Worm (Caenorhabditis elegans) whole organism, L1 larva: Measurements from ENCODE around the gene tsp-6.

Experiments
- C04F5.9 ChIP-seq: sonication (generic microtip); optimal IDR thresholded peaks from 2 replicates; lab custom pipeline; 2016; ENCODE audit warnings: missing genetic modification characterization, missing compliant biosample characterization
- C34B4.2 ChIP-seq: sonication (generic microtip); optimal IDR thresholded peaks from 2 replicates; lab custom pipeline; 2017; ENCODE audit warnings: mild to moderate bottlenecking, missing genetic modification characterization, missing compliant biosample characterization
- F16B12.6 ChIP-seq: fragments of 150-350 bp; optimal IDR thresholded peaks from 2 replicates; lab custom pipeline; 2014; ENCODE audit warnings: missing biosample characterization, missing genetic modification characterization
- blmp-1 ChIP-seq: fragments of 150-350 bp; optimal IDR thresholded peaks from 2 replicates; lab custom pipeline; 2014; ENCODE audit warnings: missing biosample characterization, missing genetic modification characterization
- ceh-82 ChIP-seq, 3 experiments: fragments of 150-350 bp in 1 of 3; sonication (generic microtip) in 2 of 3; optimal IDR thresholded peaks; 2 replicates each; lab custom pipeline; 2014 to 2017; ENCODE audit warnings: missing biosample characterization in 3 of 3, missing genetic modification characterization in 3 of 3
- ceh-88 ChIP-seq: fragments of 200-800 bp; sonication (Bioruptor generic); IDR thresholded peaks from 2 replicates; pipeline ENCODE4 v1.3.6; 2022; ENCODE audit warnings: missing genetic modification characterization, missing compliant biosample characterization
- ceh-90 ChIP-seq: sonication (generic microtip); optimal IDR thresholded peaks from 2 replicates; lab custom pipeline; 2016; ENCODE audit warnings: missing genetic modification characterization, missing compliant biosample characterization
- ces-1 ChIP-seq: fragments of 150-350 bp; optimal IDR thresholded peaks from 2 replicates; lab custom pipeline; 2014; ENCODE audit warnings: missing biosample characterization, missing genetic modification reagents, missing genetic modification characterization
- dpl-1 ChIP-seq, 3 experiments: fragments of 150-350 bp in 2 of 3; sonication (generic microtip) in 1 of 3; optimal IDR thresholded peaks; 2 replicates each; lab custom pipeline; 2014 to 2017; ENCODE audit warnings: missing biosample characterization in 3 of 3, missing genetic modification characterization in 3 of 3, missing genetic modification reagents in 3 of 3
- efl-1 ChIP-seq, 4 experiments: fragments of 150-350 bp; optimal IDR thresholded peaks in 3 of 4; peaks in 1 of 4; 1 replicate in 1 of 4; 2 replicates in 3 of 4; lab custom pipeline; 2014; ENCODE audit warnings: missing biosample characterization in 2 of 4, missing genetic modification characterization in 2 of 4, missing genetic modification reagents in 2 of 4
- elt-2 ChIP-seq: sonication (generic microtip); optimal IDR thresholded peaks from 2 replicates; lab custom pipeline; 2016; ENCODE audit warnings: missing genetic modification characterization, mild to moderate bottlenecking, inconsistent platforms, missing compliant biosample characterization, missing genetic modification reagents
- elt-3 ChIP-seq, 6 experiments: fragments of 150-350 bp in 1 of 6; sonication (generic microtip); optimal IDR thresholded peaks; 2 replicates each; lab custom pipeline; 2017 to 2018; ENCODE audit warnings: missing biosample characterization in 6 of 6, missing genetic modification characterization in 6 of 6, inconsistent platforms in 1 of 6
- ets-5 ChIP-seq: fragments of 200-800 bp; sonication (Bioruptor generic); IDR thresholded peaks from 2 replicates; pipeline ENCODE4 v1.3.6; 2022; ENCODE audit warnings: missing genetic modification characterization, missing compliant biosample characterization
- fkh-4 ChIP-seq: sonication (generic microtip); optimal IDR thresholded peaks from 2 replicates; lab custom pipeline; 2016; ENCODE audit warnings: missing compliant biosample characterization, missing genetic modification characterization, borderline replicate concordance
- fkh-8 ChIP-seq: sonication (generic microtip); optimal IDR thresholded peaks from 2 replicates; lab custom pipeline; 2016; ENCODE audit warnings: mild to moderate bottlenecking, missing genetic modification characterization, missing compliant biosample characterization
- fos-1 ChIP-seq: fragments of 150-350 bp; optimal IDR thresholded peaks from 2 replicates; lab custom pipeline; 2014; ENCODE audit warnings: missing biosample characterization, missing genetic modification characterization
- hlh-17 ChIP-seq: fragments of 200-800 bp; sonication (Bioruptor generic); optimal IDR thresholded peaks from 2 replicates; lab custom pipeline; 2018; ENCODE audit warnings: missing genetic modification characterization, mild to moderate bottlenecking, missing compliant biosample characterization, moderate library complexity, borderline replicate concordance
- hlh-4 ChIP-seq: sonication (generic microtip); optimal IDR thresholded peaks from 2 replicates; lab custom pipeline; 2016; ENCODE audit warnings: mild to moderate bottlenecking, missing genetic modification characterization, missing compliant biosample characterization
- irx-1 ChIP-seq: sonication (generic microtip); optimal IDR thresholded peaks from 2 replicates; lab custom pipeline; 2016; ENCODE audit warnings: missing genetic modification characterization, missing compliant biosample characterization
- jun-1 ChIP-seq: fragments of 150-350 bp; optimal IDR thresholded peaks from 2 replicates; lab custom pipeline; 2014; ENCODE audit warnings: missing biosample characterization, missing genetic modification reagents, missing genetic modification characterization
- lin-13 ChIP-seq: fragments of 150-350 bp; optimal IDR thresholded peaks from 2 replicates; lab custom pipeline; 2014; ENCODE audit warnings: missing biosample characterization, missing genetic modification reagents, missing genetic modification characterization
- lin-14 ChIP-seq: fragments of 200-800 bp; sonication (Bioruptor generic); optimal IDR thresholded peaks from 2 replicates; lab custom pipeline; 2018; ENCODE audit warnings: mild to moderate bottlenecking, missing genetic modification characterization, moderate library complexity, missing compliant biosample characterization
- lin-35 ChIP-seq, 2 experiments: fragments of 150-350 bp; optimal IDR thresholded peaks; 2 replicates each; lab custom pipeline; 2014; ENCODE audit warnings: missing biosample characterization in 2 of 2, missing genetic modification characterization in 2 of 2, missing genetic modification reagents in 2 of 2
- lin-39 ChIP-seq: fragments of 150-350 bp; optimal IDR thresholded peaks from 2 replicates; lab custom pipeline; 2014; ENCODE audit warnings: missing biosample characterization, missing genetic modification reagents, missing genetic modification characterization
- lsy-2 ChIP-seq, 2 experiments: fragments of 150-350 bp; optimal IDR thresholded peaks; 2 replicates each; lab custom pipeline; 2014; ENCODE audit warnings: missing biosample characterization in 2 of 2, missing genetic modification characterization in 2 of 2
- mef-2 ChIP-seq: fragments of 150-350 bp; optimal IDR thresholded peaks from 2 replicates; lab custom pipeline; 2014; ENCODE audit warnings: missing biosample characterization, missing genetic modification characterization
- mep-1 ChIP-seq: fragments of 150-350 bp; optimal IDR thresholded peaks from 2 replicates; lab custom pipeline; 2014; ENCODE audit warnings: missing biosample characterization, missing genetic modification characterization
- nhr-11 ChIP-seq: fragments of 150-350 bp; optimal IDR thresholded peaks from 2 replicates; lab custom pipeline; 2014; ENCODE audit warnings: missing biosample characterization, missing genetic modification characterization
- nhr-20 ChIP-seq: sonication (generic microtip); optimal IDR thresholded peaks from 2 replicates; lab custom pipeline; 2016; ENCODE audit warnings: mild to moderate bottlenecking, missing genetic modification characterization, missing compliant biosample characterization
- nhr-28 ChIP-seq: fragments of 150-350 bp; optimal IDR thresholded peaks from 2 replicates; lab custom pipeline; 2014; ENCODE audit warnings: missing biosample characterization, missing genetic modification characterization
- nhr-71 ChIP-seq: sonication (generic microtip); optimal IDR thresholded peaks from 2 replicates; lab custom pipeline; 2016; ENCODE audit warnings: mild to moderate bottlenecking, missing genetic modification characterization, moderate library complexity, missing compliant biosample characterization
- nhr-77 ChIP-seq: fragments of 150-350 bp; optimal IDR thresholded peaks from 2 replicates; lab custom pipeline; 2014; ENCODE audit warnings: missing biosample characterization, missing genetic modification characterization
- nhr-84 ChIP-seq: sonication (generic microtip); optimal IDR thresholded peaks from 2 replicates; lab custom pipeline; 2017; ENCODE audit warnings: missing biosample characterization, missing genetic modification characterization
- nhr-85 ChIP-seq: sonication (generic microtip); peaks from one replicate; lab custom pipeline; 2016; ENCODE audit warnings: missing genetic modification characterization, inconsistent platforms, missing compliant biosample characterization
- nhr-90 ChIP-seq: sonication (generic microtip); optimal IDR thresholded peaks from 2 replicates; lab custom pipeline; 2016; ENCODE audit warnings: mild to moderate bottlenecking, missing genetic modification characterization, missing compliant biosample characterization; ENCODE audit not compliant: poor library complexity
- pax-3 ChIP-seq: fragments of 200-800 bp; sonication (Bioruptor generic); optimal IDR thresholded peaks from 2 replicates; lab custom pipeline; 2018; ENCODE audit warnings: mild to moderate bottlenecking, missing genetic modification characterization, moderate library complexity, missing compliant biosample characterization
- pqm-1 ChIP-seq: sonication (generic microtip); optimal IDR thresholded peaks from 3 replicates; lab custom pipeline; 2017; ENCODE audit warnings: missing biosample characterization, missing genetic modification characterization
- rnt-1 ChIP-seq: sonication (generic microtip); optimal IDR thresholded peaks from 2 replicates; lab custom pipeline; 2016; ENCODE audit warnings: mild to moderate bottlenecking, missing genetic modification characterization, moderate library complexity, missing compliant biosample characterization
- skn-1 ChIP-seq: fragments of 150-350 bp; optimal IDR thresholded peaks from 2 replicates; lab custom pipeline; 2014; ENCODE audit warnings: missing biosample characterization, missing genetic modification characterization
- snpc-4 ChIP-seq: fragments of 150-350 bp; optimal IDR thresholded peaks from 2 replicates; lab custom pipeline; 2014; ENCODE audit warnings: missing biosample characterization, missing genetic modification characterization
- snu-23 ChIP-seq: sonication (generic microtip); optimal IDR thresholded peaks from 2 replicates; lab custom pipeline; 2016; ENCODE audit warnings: missing genetic modification characterization, missing compliant biosample characterization
- sox-4 ChIP-seq: sonication (generic microtip); optimal IDR thresholded peaks from 2 replicates; lab custom pipeline; 2016; ENCODE audit warnings: missing genetic modification characterization, missing compliant biosample characterization
- sptf-1 ChIP-seq: fragments of 150-350 bp; optimal IDR thresholded peaks from 2 replicates; lab custom pipeline; 2014; ENCODE audit warnings: missing biosample characterization, missing genetic modification characterization
- sup-37 ChIP-seq: fragments of 200-800 bp; sonication (Bioruptor generic); optimal IDR thresholded peaks from 2 replicates; lab custom pipeline; 2018; ENCODE audit warnings: mild to moderate bottlenecking, missing genetic modification characterization, missing compliant biosample characterization
- tbx-2 ChIP-seq: sonication (generic microtip); optimal IDR thresholded peaks from 2 replicates; lab custom pipeline; 2016; ENCODE audit warnings: missing genetic modification characterization, missing compliant biosample characterization
- unc-62 ChIP-seq: fragments of 150-350 bp; optimal IDR thresholded peaks from 2 replicates; lab custom pipeline; 2014; ENCODE audit warnings: missing biosample characterization, missing genetic modification reagents, missing genetic modification characterization
- unc-86 ChIP-seq: sonication (generic microtip); optimal IDR thresholded peaks from 2 replicates; lab custom pipeline; 2016; ENCODE audit warnings: missing genetic modification characterization, missing compliant biosample characterization
- vab-15 ChIP-seq: sonication (generic microtip); optimal IDR thresholded peaks from 2 replicates; lab custom pipeline; 2017; ENCODE audit warnings: missing genotype, mild to moderate bottlenecking, missing genetic modification characterization, missing compliant biosample characterization
- zag-1 ChIP-seq: fragments of 150-350 bp; optimal IDR thresholded peaks from 2 replicates; lab custom pipeline; 2014; ENCODE audit warnings: missing biosample characterization, missing genetic modification characterization
- ztf-11 ChIP-seq, 2 experiments: sonication (generic microtip); optimal IDR thresholded peaks; 2 replicates each; lab custom pipeline; 2016 to 2017; ENCODE audit warnings: missing genetic modification characterization in 2 of 2, missing biosample characterization in 1 of 2, missing compliant biosample characterization in 1 of 2
- ztf-4 ChIP-seq: fragments of 150-350 bp; optimal IDR thresholded peaks from 2 replicates; lab custom pipeline; 2014; ENCODE audit warnings: missing biosample characterization, missing genetic modification characterization

Gene tsp-6

DNA sequence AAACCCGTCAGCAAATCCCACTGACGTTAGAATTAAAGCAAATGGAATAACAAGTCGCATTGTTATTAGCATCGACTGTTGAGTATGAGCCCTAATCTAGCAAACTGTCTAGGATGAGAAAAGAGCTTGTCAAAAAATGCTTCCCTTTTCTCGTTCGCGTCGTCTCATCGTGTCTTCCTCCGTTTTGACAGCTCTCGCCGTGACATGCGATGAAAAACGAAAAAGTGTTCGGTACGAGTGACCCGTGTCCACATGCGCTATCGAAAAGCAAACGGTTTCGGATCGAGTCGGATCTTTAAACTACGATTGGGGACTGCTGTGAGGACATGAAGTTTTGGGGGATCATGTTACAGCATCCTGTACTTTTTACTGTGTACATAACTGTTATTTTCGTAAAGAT is 42.1 kb downstream of the tsp-6 start, which contains the start of gene comt-1:
Gene comt-1 (minus strand): TSS at position 101 of the 400 bp plus-strand sequence.
- peak; percentile 28 for TF ChIP-seq nhr-85 (tag; lab: Kevin White, UChicago)
- no peak for TF ChIP-seq snu-23 (GFP tag; lab: Kevin White, UChicago)
- TF ChIP-seq, all 84 proteins: peak for 1

ce11 chrX:2863946-2864345 is 43.7 kb downstream of the tsp-6 start, which contains the start of gene F53B3.6:
Gene F53B3.6, plus strand, starts transcription at chrX:2864229.
- no peak for TF ChIP-seq lsy-2 (tag; optimal IDR thresholded peaks at IDR 0.05; lab: Kevin White, UChicago)
- TF ChIP-seq C04F5.9 (tag; lab: Kevin White, UChicago) = no peak
- peak; percentile 4 for TF ChIP-seq tbx-2 (tag; lab: Kevin White, UChicago)
- TF ChIP-seq sptf-1 (tag; lab: Kevin White, UChicago) = no peak
- no peak for TF ChIP-seq zag-1 (tag; lab: Kevin White, UChicago)
- TF ChIP-seq F16B12.6 (tag; lab: Kevin White, UChicago) = no peak
- no peak for TF ChIP-seq hlh-4
- TF ChIP-seq dpl-1 (GFP tag; optimal IDR thresholded peaks at IDR 0.05; lab: Kevin White, UChicago) = no peak
- no peak for TF ChIP-seq lin-39 (tag; lab: Kevin White, UChicago)
- TF ChIP-seq ets-5 (GFP tag; lab: Robert Waterston, UW) = no peak
- TF ChIP-seq nhr-71 (tag; lab: Kevin White, UChicago) = peak; percentile 17
- TF ChIP-seq elt-2 (tag; lab: Kevin White, UChicago) = no peak
- TF ChIP-seq vab-15 (tag; lab: Kevin White, UChicago) = no peak
- TF ChIP-seq blmp-1 (tag; lab: Kevin White, UChicago) = peak; percentile 80
- TF ChIP-seq C34B4.2 = no peak
- TF ChIP-seq lin-13 = no peak
- TF ChIP-seq ceh-88 = no peak
- TF ChIP-seq nhr-20 (tag; lab: Kevin White, UChicago) = peak; percentile 27
- no peak for TF ChIP-seq ztf-4
- TF ChIP-seq mef-2 (tag; lab: Kevin White, UChicago) = no peak
- peak; percentile 45 for TF ChIP-seq lin-14 (GFP tag; lab: Kevin White, UChicago)
- TF ChIP-seq pqm-1 = no peak
- no peak for TF ChIP-seq unc-86 (tag; lab: Kevin White, UChicago)
- no peak for TF ChIP-seq snpc-4 (tag; lab: Kevin White, UChicago)
- no peak for TF ChIP-seq lin-35 (GFP tag; optimal IDR thresholded peaks at IDR 0.05; lab: Kevin White, UChicago)
- TF ChIP-seq skn-1 = no peak
- TF ChIP-seq hlh-17 (GFP tag; lab: Kevin White, UChicago) = no peak
- no peak for TF ChIP-seq pax-3 (tag; lab: Kevin White, UChicago)
- TF ChIP-seq elt-3 (tag; optimal IDR thresholded peaks at IDR 0.05; lab: Kevin White, UChicago) = peak in 4 of 6 experiments; percentile 20 to 72 (median 51)
- TF ChIP-seq jun-1 (tag; lab: Kevin White, UChicago) = no peak
- TF ChIP-seq rnt-1 = no peak
- no peak for TF ChIP-seq fkh-8 (tag; lab: Kevin White, UChicago)
- no peak for TF ChIP-seq fos-1 (tag; lab: Kevin White, UChicago)
- no peak for TF ChIP-seq nhr-28 (tag; lab: Kevin White, UChicago)
- no peak for TF ChIP-seq nhr-11 (tag; lab: Kevin White, UChicago)
- no peak for TF ChIP-seq ceh-90 (tag; lab: Kevin White, UChicago)
- no peak for TF ChIP-seq fkh-4
- TF ChIP-seq nhr-90 = no peak
- TF ChIP-seq ztf-11 (tag; optimal IDR thresholded peaks at IDR 0.05; lab: Kevin White, UChicago) = no peak
- no peak for TF ChIP-seq mep-1 (tag; lab: Kevin White, UChicago)
- TF ChIP-seq ceh-82 (tag; optimal IDR thresholded peaks at IDR 0.05; lab: Kevin White, UChicago) = no peak
- no peak for TF ChIP-seq nhr-77 (tag; lab: Kevin White, UChicago)
- no peak for TF ChIP-seq nhr-84 (tag; lab: Kevin White, UChicago)
- TF ChIP-seq efl-1 (optimal IDR thresholded peaks at IDR 0.05; lab: Kevin White, UChicago) = no peak
- TF ChIP-seq efl-1 (GFP tag; optimal IDR thresholded peaks at IDR 0.05 in 1 of 2; lab: Kevin White, UChicago) = no peak
- no peak for TF ChIP-seq unc-62
- TF ChIP-seq irx-1 (tag; lab: Kevin White, UChicago) = no peak
- TF ChIP-seq sox-4 (tag; lab: Kevin White, UChicago) = no peak
- no peak for TF ChIP-seq sup-37 (GFP tag; lab: Kevin White, UChicago)
- TF ChIP-seq ces-1 (GFP tag; lab: Kevin White, UChicago) = no peak
- peak; percentile 66 for TF ChIP-seq nhr-85 (tag; lab: Kevin White, UChicago)
- TF ChIP-seq snu-23 (GFP tag; lab: Kevin White, UChicago) = peak; percentile 38
